Worm (Caenorhabditis elegans): ENCODE results near the gene sedl-1.

sedl-1 gene

ce11 chrX:1454385-1454784, 14.3 kb upstream of the sedl-1 start (continued):
- no peak for TF ChIP-seq lin-15B (tag; optimal IDR thresholded peaks at IDR 0.05)
- TF ChIP-seq unc-62 (GFP tag; optimal IDR thresholded peaks at IDR 0.05) = no peak
- TF ChIP-seq tbx-2 (tag; optimal IDR thresholded peaks at IDR 0.05) = peak; percentile 87
- peak; percentile 60 for TF ChIP-seq nhr-11 (tag; optimal IDR thresholded peaks at IDR 0.05)
- peak; percentile 82 for TF ChIP-seq nhr-19 (GFP tag; conservative IDR thresholded peaks at IDR 0.05)
- TF ChIP-seq ceh-63 (GFP tag; optimal IDR thresholded peaks at IDR 0.05) = no peak
- peak; percentile 76 for TF ChIP-seq ztf-4 (tag; optimal IDR thresholded peaks at IDR 0.05)
- TF ChIP-seq swsn-7 (tag; optimal IDR thresholded peaks at IDR 0.05) = peak; percentile 87
- TF ChIP-seq aha-1 (tag; optimal IDR thresholded peaks at IDR 0.05) = peak; percentile 30
- TF ChIP-seq mep-1 (tag; optimal IDR thresholded peaks at IDR 0.05) = peak; percentile 84
- TF ChIP-seq zag-1 (tag; optimal IDR thresholded peaks at IDR 0.05) = peak; percentile 17
- no peak for TF ChIP-seq nhr-12 (tag; optimal IDR thresholded peaks at IDR 0.05)
- peak; percentile 78 for TF ChIP-seq unc-86 (tag; optimal IDR thresholded peaks at IDR 0.05)
- TF ChIP-seq fos-1 (tag; optimal IDR thresholded peaks at IDR 0.05) = peak; percentile 100
- TF ChIP-seq nhr-20 (tag; optimal IDR thresholded peaks at IDR 0.05) = peak; percentile 93
- peak; percentile 70 for TF ChIP-seq mef-2 (tag; optimal IDR thresholded peaks at IDR 0.05)
- TF ChIP-seq ets-5 (GFP tag; IDR thresholded peaks at IDR 0.05) = no peak
- TF ChIP-seq efl-3 (GFP tag; optimal IDR thresholded peaks at IDR 0.05) = no peak
- peak; percentile 77 to 84 for TF ChIP-seq lsy-2 (tag; optimal IDR thresholded peaks at IDR 0.05)
- TF ChIP-seq grh-1 (GFP tag; IDR thresholded peaks at IDR 0.05) = peak; percentile 86
- TF ChIP-seq dpl-1 (GFP tag; optimal IDR thresholded peaks at IDR 0.05) = peak in 2 of 3 experiments; percentile 42 to 48
- TF ChIP-seq elt-3 (tag; optimal IDR thresholded peaks at IDR 0.05) = peak in 3 of 6 experiments; percentile 37 to 85 (median 60)
- TF ChIP-seq C04F5.9 (tag; optimal IDR thresholded peaks at IDR 0.05) = peak; percentile 32
- no peak for TF ChIP-seq alr-1 (tag; optimal IDR thresholded peaks at IDR 0.05; ENCODE audit: borderline replicate concordance)
- no peak for TF ChIP-seq ces-1 (GFP tag; optimal IDR thresholded peaks at IDR 0.05)
- peak; percentile 51 for TF ChIP-seq F16B12.6 (tag; optimal IDR thresholded peaks at IDR 0.05)
- TF ChIP-seq pag-3 (tag; optimal IDR thresholded peaks at IDR 0.05; ENCODE audit: borderline replicate concordance, insufficient read depth) = no peak
- peak; percentile 98 for TF ChIP-seq nhr-85 (tag)
- TF ChIP-seq snu-23 (GFP tag; optimal IDR thresholded peaks at IDR 0.05) = peak; percentile 94
- peak; percentile 67 for TF ChIP-seq dsc-1 (tag; optimal IDR thresholded peaks at IDR 0.05)
- peak; percentile 65 for TF ChIP-seq snpc-4 (tag; optimal IDR thresholded peaks at IDR 0.05)
- no peak for TF ChIP-seq nhr-76 (tag; optimal IDR thresholded peaks at IDR 0.05)

ce11 chrX:1453770-1454169, 13.7 kb upstream of the sedl-1 start, which contains the start of gene cebp-1:
Gene cebp-1 (minus strand): TSS chrX:1453868.
- TF ChIP-seq ztf-4 (tag; optimal IDR thresholded peaks at IDR 0.05) = peak; percentile 22
- TF ChIP-seq hpl-2 (GFP tag; optimal IDR thresholded peaks at IDR 0.05) = no peak
- peak; percentile 59 for TF ChIP-seq mef-2 (tag; optimal IDR thresholded peaks at IDR 0.05)
- TF ChIP-seq efl-1 (optimal IDR thresholded peaks at IDR 0.05) = no peak
- TF ChIP-seq efl-1 (GFP tag; optimal IDR thresholded peaks at IDR 0.05 in 1 of 2) = peak in 1 of 2 experiments; percentile 69
- TF ChIP-seq blmp-1 (tag; optimal IDR thresholded peaks at IDR 0.05) = peak; percentile 89
- TF ChIP-seq nhr-19 (GFP tag; conservative IDR thresholded peaks at IDR 0.05) = 0 out of 2 replicates have a peak, but pooled peaks have one; percentile 2
- no peak for TF ChIP-seq pax-3 (tag; optimal IDR thresholded peaks at IDR 0.05)
- TF ChIP-seq lin-35 (GFP tag; optimal IDR thresholded peaks at IDR 0.05) = peak in 1 of 2 experiments; percentile 0
- TF ChIP-seq elt-2 (tag; optimal IDR thresholded peaks at IDR 0.05) = peak; percentile 21
- TF ChIP-seq nhr-71 (tag; optimal IDR thresholded peaks at IDR 0.05) = peak; percentile 19
- TF ChIP-seq Y116A8C.19 (tag; optimal IDR thresholded peaks at IDR 0.05; ENCODE audit: borderline replicate concordance) = no peak
- TF ChIP-seq skn-1 (tag; optimal IDR thresholded peaks at IDR 0.05) = peak; percentile 39
- peak; percentile 10 for TF ChIP-seq rnt-1 (tag; optimal IDR thresholded peaks at IDR 0.05)
- peak; percentile 46 for TF ChIP-seq mep-1 (tag; optimal IDR thresholded peaks at IDR 0.05)
- no peak for TF ChIP-seq xbp-1 (tag; optimal IDR thresholded peaks at IDR 0.05)
